Worm (Caenorhabditis elegans) whole organism, mixed stage, embryonic: ENCODE data around the gene Y56A3A.6.

ENCODE experiments used
- M03D4.4 ChIP-seq: sonication (generic microtip); optimal IDR thresholded peaks from 2 replicates; lab custom pipeline; 2017; ENCODE audit warnings: mild to moderate bottlenecking, missing genetic modification characterization, missing compliant biosample characterization
- bed-3 ChIP-seq: fragments of 200-800 bp; sonication (Bioruptor generic); optimal IDR thresholded peaks from 3 replicates; lab custom pipeline; 2018; ENCODE audit warnings: mild to moderate bottlenecking, missing genetic modification characterization, moderate library complexity, missing compliant biosample characterization
- blmp-1 ChIP-seq: fragments of 150-350 bp; optimal IDR thresholded peaks from 2 replicates; lab custom pipeline; 2014; ENCODE audit warnings: missing biosample characterization, missing genetic modification characterization
- ceh-39 ChIP-seq: fragments of 150-350 bp; optimal IDR thresholded peaks from 2 replicates; lab custom pipeline; 2014; ENCODE audit warnings: missing biosample characterization, missing genetic modification characterization
- ceh-43 ChIP-seq: fragments of 200-800 bp; sonication (Bioruptor generic); optimal IDR thresholded peaks from 2 replicates; lab custom pipeline; 2018; ENCODE audit warnings: mild to moderate bottlenecking, missing genetic modification characterization, moderate library complexity, missing compliant biosample characterization
- ceh-83 ChIP-seq: fragments of 200-800 bp; sonication (Bioruptor generic); optimal IDR thresholded peaks from 2 replicates; lab custom pipeline; 2018; ENCODE audit warnings: mild to moderate bottlenecking, missing genetic modification characterization, missing compliant biosample characterization
- ces-1 ChIP-seq: fragments of 150-350 bp; optimal IDR thresholded peaks from 2 replicates; lab custom pipeline; 2014; ENCODE audit warnings: missing biosample characterization, missing genetic modification reagents, missing genetic modification characterization
- cnd-1 ChIP-seq: fragments of 200-800 bp; sonication (Bioruptor generic); optimal IDR thresholded peaks from 2 replicates; lab custom pipeline; 2018; ENCODE audit warnings: mild to moderate bottlenecking, missing genetic modification characterization, missing compliant biosample characterization
- drap-1 ChIP-seq: fragments of 200-800 bp; sonication (Bioruptor generic); optimal IDR thresholded peaks from 3 replicates; lab custom pipeline; 2018; ENCODE audit warnings: mild to moderate bottlenecking, missing genetic modification characterization, missing compliant biosample characterization
- elt-1 ChIP-seq: sonication (generic microtip); optimal IDR thresholded peaks from 2 replicates; lab custom pipeline; 2017; ENCODE audit warnings: missing genetic modification characterization, mild to moderate bottlenecking, missing compliant biosample characterization, antibody characterized with exemption, moderate library complexity, borderline replicate concordance; ENCODE audit not compliant: insufficient read depth
- elt-3 ChIP-seq: fragments of 150-350 bp; optimal IDR thresholded peaks from 2 replicates; lab custom pipeline; 2014; ENCODE audit warnings: missing biosample characterization, missing genetic modification characterization
- flh-1 ChIP-seq: fragments of 200-800 bp; sonication (Bioruptor generic); optimal IDR thresholded peaks from 2 replicates; lab custom pipeline; 2018; ENCODE audit warnings: mild to moderate bottlenecking, missing genetic modification characterization, moderate library complexity, missing compliant biosample characterization
- ham-2 ChIP-seq: fragments of 200-800 bp; sonication (Bioruptor generic); optimal IDR thresholded peaks from 2 replicates; lab custom pipeline; 2018; ENCODE audit warnings: mild to moderate bottlenecking, missing genetic modification characterization, missing compliant biosample characterization
- hlh-1 ChIP-seq: fragments of 150-350 bp; optimal IDR thresholded peaks from 2 replicates; lab custom pipeline; 2014; ENCODE audit warnings: missing biosample characterization, missing genetic modification reagents, missing genetic modification characterization
- lin-13 ChIP-seq: fragments of 150-350 bp; optimal IDR thresholded peaks from 2 replicates; lab custom pipeline; 2014; ENCODE audit warnings: missing biosample characterization, missing genetic modification characterization
- lin-32 ChIP-seq: fragments of 200-800 bp; sonication (Bioruptor generic); optimal IDR thresholded peaks from 2 replicates; lab custom pipeline; 2018; ENCODE audit warnings: mild to moderate bottlenecking, missing genetic modification characterization, missing compliant biosample characterization
- lsy-2 ChIP-seq: fragments of 150-350 bp; optimal IDR thresholded peaks from 2 replicates; lab custom pipeline; 2014; ENCODE audit warnings: missing biosample characterization, missing genetic modification characterization
- mab-5 ChIP-seq: fragments of 150-350 bp; optimal IDR thresholded peaks from 2 replicates; lab custom pipeline; 2014; ENCODE audit warnings: missing biosample characterization, missing genetic modification characterization
- mep-1 ChIP-seq: fragments of 150-350 bp; optimal IDR thresholded peaks from 2 replicates; lab custom pipeline; 2017; ENCODE audit warnings: missing biosample characterization, missing genetic modification reagents, missing genetic modification characterization, inconsistent platforms
- mls-2 ChIP-seq: sonication (generic microtip); optimal IDR thresholded peaks from 2 replicates; lab custom pipeline; 2016; ENCODE audit warnings: mild to moderate bottlenecking, missing genetic modification characterization, moderate library complexity, missing compliant biosample characterization
- nhr-12 ChIP-seq: fragments of 150-350 bp; optimal IDR thresholded peaks from 2 replicates; lab custom pipeline; 2014; ENCODE audit warnings: missing biosample characterization, missing genetic modification characterization
- nhr-2 ChIP-seq: fragments of 150-350 bp; optimal IDR thresholded peaks from 2 replicates; lab custom pipeline; 2014; ENCODE audit warnings: missing biosample characterization, missing genetic modification characterization
- nhr-237 ChIP-seq: fragments of 150-350 bp; optimal IDR thresholded peaks from 2 replicates; lab custom pipeline; 2014; ENCODE audit warnings: missing biosample characterization, missing genetic modification characterization
- nhr-28 ChIP-seq: fragments of 150-350 bp; optimal IDR thresholded peaks from 2 replicates; lab custom pipeline; 2014; ENCODE audit warnings: missing biosample characterization, missing genetic modification characterization
- nhr-76 ChIP-seq: sonication (generic microtip); optimal IDR thresholded peaks from 2 replicates; lab custom pipeline; 2017; ENCODE audit warnings: missing biosample characterization, missing genetic modification characterization
- pha-4 ChIP-seq: fragments of 150-350 bp; optimal IDR thresholded peaks from 2 replicates; lab custom pipeline; 2018; ENCODE audit warnings: missing biosample characterization, missing genetic modification reagents, missing genetic modification characterization
- sem-2 ChIP-seq: fragments of 200-800 bp; sonication (Bioruptor generic); optimal IDR thresholded peaks from 2 replicates; lab custom pipeline; 2018; ENCODE audit warnings: mild to moderate bottlenecking, missing genetic modification characterization, missing compliant biosample characterization
- snpc-4 ChIP-seq: fragments of 150-350 bp; optimal IDR thresholded peaks from 2 replicates; lab custom pipeline; 2014; ENCODE audit warnings: missing biosample characterization, missing genetic modification characterization
- sptf-1 ChIP-seq: sonication (generic microtip); optimal IDR thresholded peaks from 2 replicates; lab custom pipeline; 2017; ENCODE audit warnings: mild to moderate bottlenecking, missing genetic modification characterization, moderate library complexity, missing compliant biosample characterization
- tbx-8 ChIP-seq: fragments of 200-800 bp; sonication (Bioruptor generic); optimal IDR thresholded peaks from 2 replicates; lab custom pipeline; 2018; ENCODE audit warnings: mild to moderate bottlenecking, missing genetic modification characterization, moderate library complexity, missing compliant biosample characterization
- unc-120 ChIP-seq: sonication (generic microtip); optimal IDR thresholded peaks from 2 replicates; lab custom pipeline; 2017; ENCODE audit warnings: missing genetic modification characterization, missing compliant biosample characterization; ENCODE audit not compliant: poor library complexity, severe bottlenecking
- unc-39 ChIP-seq: fragments of 150-350 bp; optimal IDR thresholded peaks from 2 replicates; lab custom pipeline; 2014; ENCODE audit warnings: missing biosample characterization, missing genetic modification characterization
- unc-62 ChIP-seq: fragments of 150-350 bp; optimal IDR thresholded peaks from 2 replicates; lab custom pipeline; 2014; ENCODE audit warnings: missing biosample characterization, missing genetic modification reagents, missing genetic modification characterization
- zip-8 ChIP-seq: fragments of 150-350 bp; optimal IDR thresholded peaks from 2 replicates; lab custom pipeline; 2014; ENCODE audit warnings: missing biosample characterization, missing genetic modification characterization
- ztf-11 ChIP-seq: fragments of 150-350 bp; optimal IDR thresholded peaks from 2 replicates; lab custom pipeline; 2014; ENCODE audit warnings: missing biosample characterization, missing genetic modification characterization

Gene Y56A3A.6

ce11 chrIII:11829585-11830195 is 48.9 kb downstream of the Y56A3A.6 start:
- TF ChIP-seq unc-120 (tag; lab: Kevin White, UChicago), result no peak
- no peak for TF ChIP-seq nhr-237
- no peak for TF ChIP-seq sptf-1 (tag; lab: Kevin White, UChicago)
- no peak for TF ChIP-seq M03D4.4 (tag; lab: Kevin White, UChicago)
- no peak for TF ChIP-seq nhr-28 (tag; lab: Kevin White, UChicago)
- no peak for TF ChIP-seq mab-5
- TF ChIP-seq cnd-1 (tag; lab: Kevin White, UChicago), result no peak
- no peak for TF ChIP-seq elt-3
- TF ChIP-seq sem-2 (GFP tag; lab: Kevin White, UChicago), result no peak
- no peak for TF ChIP-seq ceh-83
- no peak for TF ChIP-seq ztf-11 (tag; lab: Kevin White, UChicago)
- TF ChIP-seq flh-1 (GFP tag; lab: Kevin White, UChicago), result no peak

- TF ChIP-seq snpc-4 (tag; lab: Kevin White, UChicago) (no peak), nhr-76 (tag; lab: Kevin White, UChicago) (no peak), nhr-28 (tag; lab: Kevin White, UChicago) (no peak), cnd-1 (tag; lab: Kevin White, UChicago) (no peak), lin-32 (GFP tag; lab: Kevin White, UChicago) (no peak), bed-3 (GFP tag; lab: Kevin White, UChicago) (no peak), hlh-1 (no peak), sem-2 (GFP tag; lab: Kevin White, UChicago) (no peak), ces-1 (no peak), ztf-11 (tag; lab: Kevin White, UChicago) (no peak), unc-39 (no peak), nhr-237 (no peak), mls-2 (tag; lab: Kevin White, UChicago) (no peak)
These were observed 49.5 kb downstream of the Y56A3A.6 start for ce11 chrIII:11829062-11829461.

ce11 chrIII:11826118-11826517 is 52.5 kb downstream of the Y56A3A.6 start, which contains the start of gene rsp-8:
Gene rsp-8, plus strand, starts transcription at chrIII:11826418.
- TF ChIP-seq ham-2 (GFP tag; lab: Kevin White, UChicago) (no peak), sptf-1 (tag; lab: Kevin White, UChicago) (no peak), unc-39 (no peak), unc-120 (tag; lab: Kevin White, UChicago) (no peak), snpc-4 (tag; lab: Kevin White, UChicago) (no peak), ceh-83 (no peak)

- TF ChIP-seq nhr-237, result no peak
- TF ChIP-seq lsy-2 (tag; lab: Kevin White, UChicago), result peak; percentile 77
- TF ChIP-seq elt-3, result no peak
- TF ChIP-seq cnd-1 (tag; lab: Kevin White, UChicago), result peak; percentile 10
- TF ChIP-seq ceh-83, result no peak
- TF ChIP-seq ztf-11 (tag; lab: Kevin White, UChicago), result no peak
- no peak for TF ChIP-seq zip-8 (tag; lab: Kevin White, UChicago)
- TF ChIP-seq pha-4, result peak; percentile 66
- TF ChIP-seq sptf-1 (tag; lab: Kevin White, UChicago), result no peak
- TF ChIP-seq nhr-12 (tag; lab: Kevin White, UChicago), result no peak
- TF ChIP-seq blmp-1 (tag; lab: Kevin White, UChicago), result no peak
- no peak for TF ChIP-seq elt-1 (tag; lab: Kevin White, UChicago)
- TF ChIP-seq unc-39, result no peak
- no peak for TF ChIP-seq drap-1
- peak; percentile 71 for TF ChIP-seq mep-1 (tag; lab: Kevin White, UChicago)
- no peak for TF ChIP-seq unc-120 (tag; lab: Kevin White, UChicago)
- no peak for TF ChIP-seq nhr-2
- TF ChIP-seq nhr-76 (tag; lab: Kevin White, UChicago), result no peak
- peak; percentile 50 for TF ChIP-seq ces-1
- TF ChIP-seq hlh-1, result peak; percentile 65
- no peak for TF ChIP-seq ham-2 (GFP tag; lab: Kevin White, UChicago)
- no peak for TF ChIP-seq flh-1 (GFP tag; lab: Kevin White, UChicago)
- peak; percentile 80 for TF ChIP-seq lin-13 (tag; lab: Kevin White, UChicago)
- peak; percentile 89 for TF ChIP-seq ceh-39 (tag; lab: Kevin White, UChicago)
- TF ChIP-seq ceh-43, result peak; percentile 39
- no peak for TF ChIP-seq M03D4.4 (tag; lab: Kevin White, UChicago)
- TF ChIP-seq nhr-28 (tag; lab: Kevin White, UChicago), result no peak
- peak; percentile 14 for TF ChIP-seq mab-5
- no peak for TF ChIP-seq tbx-8 (GFP tag; lab: Kevin White, UChicago)
- TF ChIP-seq unc-62 (GFP tag; lab: Kevin White, UChicago), result no peak
- no peak for TF ChIP-seq sem-2 (GFP tag; lab: Kevin White, UChicago)
- TF ChIP-seq bed-3 (GFP tag; lab: Kevin White, UChicago), result no peak
- TF ChIP-seq mls-2 (tag; lab: Kevin White, UChicago), result peak; percentile 42
- TF ChIP-seq lin-32 (GFP tag; lab: Kevin White, UChicago), result no peak
- no peak for TF ChIP-seq snpc-4 (tag; lab: Kevin White, UChicago)
These were observed 52.9 kb downstream of the Y56A3A.6 start for ce11 chrIII:11825654-11826053.
